2 fruit fly cellular contexts compared by ENCODE assay signal in genomic region chr3L:9692892-9693551, dm6.
TF ChIP-seq lines count a peak whose summit lies in the region.

No protein-coding gene starts in this region.

TF ChIP-seq in whole organism, embryonic, 481 proteins besides CTCF, POLR2A, EP300 and RAD21 (continued from another document and continues in another):
- TF ChIP-seq Xbp1 (GFP tag; optimal IDR thresholded peaks at IDR 0.05; lab: Kevin White, UChicago) = peak; percentile 96
- TF ChIP-seq mld (GFP tag; IDR thresholded peaks at IDR 0.05; lab: Robert Waterston, UW; ENCODE audit: partially characterized antibody) = no peak
- peak; percentile 93 for TF ChIP-seq CG5245 (GFP tag; optimal IDR thresholded peaks at IDR 0.05; lab: Kevin White, UChicago)
- peak; percentile 73 for TF ChIP-seq CG2202 (tag; optimal IDR thresholded peaks at IDR 0.05; lab: Kevin White, UChicago)
- TF ChIP-seq Hsf (GFP tag; optimal IDR thresholded peaks at IDR 0.05; lab: Kevin White, UChicago) = peak; percentile 97
- TF ChIP-seq Mes4 (GFP tag; optimal IDR thresholded peaks at IDR 0.05; lab: Kevin White, UChicago) = peak; percentile 95
- TF ChIP-seq odd (GFP tag; optimal IDR thresholded peaks at IDR 0.05; lab: Kevin White, UChicago) = peak; percentile 95
- TF ChIP-seq CG9609 (GFP tag; optimal IDR thresholded peaks at IDR 0.05; lab: Kevin White, UChicago) = peak; percentile 97
- TF ChIP-seq CG3726 (GFP tag; IDR thresholded peaks at IDR 0.05; lab: Robert Waterston, UW) = peak; percentile 86
- TF ChIP-seq Nf-YC (tag; optimal IDR thresholded peaks at IDR 0.05; lab: Kevin White, UChicago) = peak; percentile 87
- TF ChIP-seq CG18764 (GFP tag; optimal IDR thresholded peaks at IDR 0.05; lab: Kevin White, UChicago) = peak; percentile 89
- peak; percentile 96 for TF ChIP-seq gro (GFP tag; optimal IDR thresholded peaks at IDR 0.05; lab: Kevin White, UChicago)
- TF ChIP-seq CG34422 (GFP tag; IDR thresholded peaks at IDR 0.05; lab: Robert Waterston, UW) = peak; percentile 75; the same call in 1 of the 3 replicates
- peak; percentile 87 for TF ChIP-seq unpg (GFP tag; optimal IDR thresholded peaks at IDR 0.05; lab: Kevin White, UChicago)
- TF ChIP-seq mirr (GFP tag; optimal IDR thresholded peaks at IDR 0.05; lab: Kevin White, UChicago) = peak; percentile 62
- peak; percentile 97 for TF ChIP-seq az2 (GFP tag; optimal IDR thresholded peaks at IDR 0.05; lab: Kevin White, UChicago)
- TF ChIP-seq repo (GFP tag; optimal IDR thresholded peaks at IDR 0.05; lab: Kevin White, UChicago) = peak; percentile 92
- peak; percentile 85 for TF ChIP-seq Ada2b (GFP tag; IDR thresholded peaks at IDR 0.05; lab: Robert Waterston, UW)
- peak; percentile 17 for TF ChIP-seq BEAF-32 (GFP tag; optimal IDR thresholded peaks at IDR 0.05; lab: Kevin White, UChicago)
- TF ChIP-seq gsb-n (tag; optimal IDR thresholded peaks at IDR 0.05; lab: Kevin White, UChicago) = peak; percentile 90
- TF ChIP-seq lov (optimal IDR thresholded peaks at IDR 0.05; lab: Kevin White, UChicago) = no peak
- TF ChIP-seq lov (GFP tag; IDR thresholded peaks at IDR 0.05; lab: Robert Waterston, UW) = peak; percentile 70; the same call in 1 of the 3 replicates
- TF ChIP-seq CG7786 (GFP tag; optimal IDR thresholded peaks at IDR 0.05; lab: Kevin White, UChicago) = peak; percentile 97
- TF ChIP-seq grn (GFP tag; optimal IDR thresholded peaks at IDR 0.05; lab: Kevin White, UChicago) = peak; percentile 62
- peak; percentile 90 for TF ChIP-seq Bdp1 (GFP tag; optimal IDR thresholded peaks at IDR 0.05; lab: Kevin White, UChicago)
- peak; percentile 90 for TF ChIP-seq sisA (GFP tag; IDR thresholded peaks at IDR 0.05; lab: Robert Waterston, UW)
- peak; percentile 86 for TF ChIP-seq CG2875 (GFP tag; optimal IDR thresholded peaks at IDR 0.05; lab: Kevin White, UChicago)
- peak; percentile 69; the same call in 1 of the 3 replicates for TF ChIP-seq C15 (GFP tag; IDR thresholded peaks at IDR 0.05; lab: Robert Waterston, UW)
- TF ChIP-seq abd-A (tag; optimal IDR thresholded peaks at IDR 0.05; lab: Kevin White, UChicago) = peak; percentile 59
- peak; percentile 79 for TF ChIP-seq CG3163 (GFP tag; optimal IDR thresholded peaks at IDR 0.05; lab: Kevin White, UChicago)
- peak; percentile 93 for TF ChIP-seq CG10462 (GFP tag; optimal IDR thresholded peaks at IDR 0.05; lab: Kevin White, UChicago)
- TF ChIP-seq klu (GFP tag; IDR thresholded peaks at IDR 0.05; lab: Robert Waterston, UW) = peak; percentile 88
- TF ChIP-seq CG11456 (GFP tag; IDR thresholded peaks at IDR 0.05; lab: Robert Waterston, UW) = peak; percentile 91
- no peak for TF ChIP-seq pita (GFP tag; optimal IDR thresholded peaks at IDR 0.05; lab: Kevin White, UChicago)
- TF ChIP-seq CG15479 (GFP tag; optimal IDR thresholded peaks at IDR 0.05; lab: Kevin White, UChicago) = no peak
- peak; percentile 72 for TF ChIP-seq nom (GFP tag; optimal IDR thresholded peaks at IDR 0.05; lab: Kevin White, UChicago)
- TF ChIP-seq MESR4 (GFP tag; optimal IDR thresholded peaks at IDR 0.05; lab: Kevin White, UChicago) = no peak
- peak; percentile 68 for TF ChIP-seq Awh (GFP tag; IDR thresholded peaks at IDR 0.05; lab: Robert Waterston, UW)
- TF ChIP-seq Mad (GFP tag; optimal IDR thresholded peaks at IDR 0.05; lab: Kevin White, UChicago) = peak; percentile 94
- TF ChIP-seq Lhr (GFP tag; optimal IDR thresholded peaks at IDR 0.05; lab: Kevin White, UChicago) = peak; percentile 84
- peak; percentile 97 for TF ChIP-seq Hr3 (GFP tag; optimal IDR thresholded peaks at IDR 0.05; lab: Kevin White, UChicago)
- TF ChIP-seq kay (GFP tag; optimal IDR thresholded peaks at IDR 0.05; lab: Kevin White, UChicago) = peak; percentile 95
- TF ChIP-seq CG12391 (tag; optimal IDR thresholded peaks at IDR 0.05; lab: Kevin White, UChicago) = peak; percentile 97
- TF ChIP-seq CG12104 (GFP tag; optimal IDR thresholded peaks at IDR 0.05; lab: Kevin White, UChicago) = peak; percentile 98
- TF ChIP-seq CrebB (tag; optimal IDR thresholded peaks at IDR 0.05; lab: Kevin White, UChicago) = peak; percentile 71
- peak; percentile 95 for TF ChIP-seq CG13296 (GFP tag; optimal IDR thresholded peaks at IDR 0.05; lab: Kevin White, UChicago)
- peak; percentile 96 for TF ChIP-seq pnt (GFP tag; optimal IDR thresholded peaks at IDR 0.05; lab: Kevin White, UChicago)
- peak; percentile 96 for TF ChIP-seq mam (GFP tag; optimal IDR thresholded peaks at IDR 0.05; lab: Kevin White, UChicago)
- TF ChIP-seq schlank (tag; optimal IDR thresholded peaks at IDR 0.05; lab: Kevin White, UChicago) = peak; percentile 85
- peak; percentile 77 for TF ChIP-seq GATAe (GFP tag; conservative IDR thresholded peaks at IDR 0.05; lab: Robert Waterston, UW)
- TF ChIP-seq CG4730 (GFP tag; IDR thresholded peaks at IDR 0.05; lab: Robert Waterston, UW) = peak; percentile 86
- TF ChIP-seq bsh (GFP tag; optimal IDR thresholded peaks at IDR 0.05; lab: Kevin White, UChicago) = peak; percentile 86 to 90
- TF ChIP-seq CG31388 (GFP tag; optimal IDR thresholded peaks at IDR 0.05; lab: Kevin White, UChicago) = peak; percentile 87
- TF ChIP-seq H15 (GFP tag; IDR thresholded peaks at IDR 0.05; lab: Robert Waterston, UW) = peak; percentile 76
- peak in 1 of 2 experiments; percentile 95 for TF ChIP-seq Eip74EF (GFP tag; optimal IDR thresholded peaks at IDR 0.05; lab: Kevin White, UChicago)
- peak; percentile 91 for TF ChIP-seq CG8388 (GFP tag; optimal IDR thresholded peaks at IDR 0.05; lab: Kevin White, UChicago)
- TF ChIP-seq croc (GFP tag; conservative IDR thresholded peaks at IDR 0.05; lab: Robert Waterston, UW) = peak; percentile 86
- peak; percentile 85 for TF ChIP-seq Aef1 (GFP tag; IDR thresholded peaks at IDR 0.05; lab: Robert Waterston, UW)
- peak; percentile 96 for TF ChIP-seq BtbVII (GFP tag; optimal IDR thresholded peaks at IDR 0.05; lab: Kevin White, UChicago)
- peak; percentile 92 for TF ChIP-seq CG9817 (tag; optimal IDR thresholded peaks at IDR 0.05; lab: Kevin White, UChicago)
- peak; percentile 79; the same call in 1 of the 3 replicates for TF ChIP-seq CG6175 (GFP tag; IDR thresholded peaks at IDR 0.05; lab: Robert Waterston, UW)
- peak; percentile 100 for TF ChIP-seq sens (GFP tag; lab: Kevin White, UChicago)
- peak; percentile 81 for TF ChIP-seq Deaf1 (tag; optimal IDR thresholded peaks at IDR 0.05; lab: Kevin White, UChicago)
- TF ChIP-seq CG11560 (tag; IDR thresholded peaks at IDR 0.05; lab: Robert Waterston, UW) = peak; percentile 78
- peak; percentile 95 for TF ChIP-seq CG15011 (GFP tag; optimal IDR thresholded peaks at IDR 0.05; lab: Kevin White, UChicago)

TF ChIP-seq in whole organism, prepupa, 60 proteins besides CTCF, POLR2A, EP300 and RAD21 (continued from another document):
- peak; percentile 95 for TF ChIP-seq CG6808 (GFP tag; optimal IDR thresholded peaks at IDR 0.05; lab: Kevin White, UChicago)
- peak; percentile 94 for TF ChIP-seq CG8632 (GFP tag; optimal IDR thresholded peaks at IDR 0.05; lab: Kevin White, UChicago)
- TF ChIP-seq dsx (GFP tag; optimal IDR thresholded peaks at IDR 0.05; lab: Kevin White, UChicago; ENCODE audit: poor library complexity, severe bottlenecking) = peak; percentile 81
- peak; percentile 95 for TF ChIP-seq Sox15 (GFP tag; optimal IDR thresholded peaks at IDR 0.05; lab: Kevin White, UChicago)
- TF ChIP-seq pdm3 (GFP tag; optimal IDR thresholded peaks at IDR 0.05; lab: Kevin White, UChicago) = peak; percentile 96
- peak; percentile 96 for TF ChIP-seq CG10631 (GFP tag; optimal IDR thresholded peaks at IDR 0.05; lab: Kevin White, UChicago)
- TF ChIP-seq Met (GFP tag; optimal IDR thresholded peaks at IDR 0.05; lab: Kevin White, UChicago) = peak; percentile 96
- TF ChIP-seq CG7368 (GFP tag; optimal IDR thresholded peaks at IDR 0.05; lab: Kevin White, UChicago) = peak; percentile 86
- TF ChIP-seq lz (GFP tag; optimal IDR thresholded peaks at IDR 0.05; lab: Kevin White, UChicago) = peak; percentile 97
